Fruit fly (Drosophila melanogaster): ENCODE results near the gene Flo2.
A peak's percentile ranks its signal among the peaks of the same experiment; 100 is the strongest.

Gene Flo2

DNA sequence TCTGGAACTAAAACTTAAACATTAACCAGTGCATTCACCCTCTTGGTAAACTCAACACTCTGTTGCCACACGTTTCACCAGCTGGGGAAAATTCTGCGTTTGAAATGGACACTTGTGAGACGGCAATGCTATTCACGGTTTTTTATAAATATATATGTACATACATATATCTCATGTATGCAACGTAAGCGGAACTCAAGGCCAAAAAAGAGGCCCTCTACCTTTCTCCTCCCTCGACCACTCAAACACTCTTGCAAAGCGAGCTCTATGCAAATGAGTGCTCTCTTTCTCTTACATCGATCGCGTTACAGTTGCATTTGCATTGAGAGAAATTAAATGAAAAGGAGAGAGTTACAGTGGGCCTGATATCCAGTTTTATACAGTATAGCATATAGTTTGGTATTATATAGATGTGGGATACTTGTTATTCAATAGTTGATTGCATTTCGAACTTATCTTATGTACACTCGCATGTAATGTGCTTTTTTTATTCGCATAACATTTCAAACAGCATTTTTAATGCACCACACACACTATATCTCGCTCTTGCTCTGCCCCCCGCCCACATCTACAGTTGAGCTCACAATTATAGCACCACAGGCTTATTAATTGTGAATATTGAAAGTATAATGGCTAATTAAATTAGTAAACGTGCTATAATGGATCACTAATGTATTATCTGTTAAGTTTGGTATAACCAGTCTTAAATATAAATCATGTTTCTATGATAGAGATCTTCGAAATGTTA, 113.1 kb downstream of the Flo2 start (continued):
- peak; percentile 58 for TF ChIP-seq CG12391 (tag; optimal IDR thresholded peaks at IDR 0.05)
- peak; percentile 64 for TF ChIP-seq CG17328 (GFP tag; IDR thresholded peaks at IDR 0.05)
- TF ChIP-seq CG10431 (GFP tag; optimal IDR thresholded peaks at IDR 0.05): peak; percentile 54
- TF ChIP-seq Awh (GFP tag; IDR thresholded peaks at IDR 0.05): peak; percentile 73
- peak; percentile 25 for TF ChIP-seq jing (GFP tag; optimal IDR thresholded peaks at IDR 0.05)
- no peak for TF ChIP-seq inv (GFP tag; IDR thresholded peaks at IDR 0.05; ENCODE audit: partially characterized antibody)
- peak; percentile 46 for TF ChIP-seq CG14441 (GFP tag; IDR thresholded peaks at IDR 0.05)
- TF ChIP-seq E2f2 (GFP tag; IDR thresholded peaks at IDR 0.05): peak; percentile 24; the same call in 1 of the 2 replicates
- no peak for TF ChIP-seq ind (GFP tag; optimal IDR thresholded peaks at IDR 0.05)
- TF ChIP-seq CG1529 (GFP tag; optimal IDR thresholded peaks at IDR 0.05): peak; percentile 52
- TF ChIP-seq CG6791 (GFP tag; IDR thresholded peaks at IDR 0.05; ENCODE audit: partially characterized antibody): no peak
- TF ChIP-seq CG10321 (GFP tag; IDR thresholded peaks at IDR 0.05): no peak
- peak; percentile 56 for TF ChIP-seq nmo (GFP tag; optimal IDR thresholded peaks at IDR 0.05)
- TF ChIP-seq CG8290 (GFP tag; optimal IDR thresholded peaks at IDR 0.05): no peak
- peak in 1 of 2 experiments; percentile 41 for TF ChIP-seq CG8290 (tag; optimal IDR thresholded peaks at IDR 0.05)
- TF ChIP-seq CG18262 (tag; optimal IDR thresholded peaks at IDR 0.05): peak; percentile 63
- no peak for TF ChIP-seq CG15696 (tag; optimal IDR thresholded peaks at IDR 0.05)
- peak; percentile 8 for TF ChIP-seq CG13123 (GFP tag; optimal IDR thresholded peaks at IDR 0.05)
- TF ChIP-seq ab (GFP tag; optimal IDR thresholded peaks at IDR 0.05): no peak
- TF ChIP-seq CG3995 (GFP tag; optimal IDR thresholded peaks at IDR 0.05): no peak
- TF ChIP-seq CG15479 (GFP tag; optimal IDR thresholded peaks at IDR 0.05): peak; percentile 16
- peak; percentile 39 for TF ChIP-seq CG12659 (GFP tag; optimal IDR thresholded peaks at IDR 0.05)
- TF ChIP-seq btn (GFP tag; optimal IDR thresholded peaks at IDR 0.05): peak; percentile 16
- TF ChIP-seq Aef1 (GFP tag; IDR thresholded peaks at IDR 0.05): peak; percentile 11; the same call in 1 of the 3 replicates
- TF ChIP-seq ci (GFP tag; IDR thresholded peaks at IDR 0.05): peak; percentile 83
- peak; percentile 10 for TF ChIP-seq CG5245 (GFP tag; optimal IDR thresholded peaks at IDR 0.05)
- TF ChIP-seq grau (tag; optimal IDR thresholded peaks at IDR 0.05): peak; percentile 39
- TF ChIP-seq CG9437 (GFP tag; optimal IDR thresholded peaks at IDR 0.05): peak; percentile 65
- TF ChIP-seq CG31365 (tag; optimal IDR thresholded peaks at IDR 0.05): no peak
- TF ChIP-seq CG16813 (GFP tag; IDR thresholded peaks at IDR 0.05; ENCODE audit: partially characterized antibody): no peak
- no peak for TF ChIP-seq CG14050 (GFP tag; IDR thresholded peaks at IDR 0.05)
- peak; percentile 49 for TF ChIP-seq CG14710 (tag; optimal IDR thresholded peaks at IDR 0.05)
- peak; percentile 2 for TF ChIP-seq Hmr (GFP tag; optimal IDR thresholded peaks at IDR 0.05)
- TF ChIP-seq Adf1 (GFP tag; IDR thresholded peaks at IDR 0.05): no peak
- peak; percentile 19 for TF ChIP-seq Atf-2 (GFP tag; optimal IDR thresholded peaks at IDR 0.05)
- 0 out of 2 replicates have a peak, but pooled peaks have one; percentile 7 for TF ChIP-seq Ada2b (GFP tag; IDR thresholded peaks at IDR 0.05)
- no peak for TF ChIP-seq CG7745 (tag; optimal IDR thresholded peaks at IDR 0.05)
- TF ChIP-seq CG10959 (GFP tag; IDR thresholded peaks at IDR 0.05): 0 out of 2 replicates have a peak, but pooled peaks have one; percentile 36
- no peak for TF ChIP-seq CG6683 (GFP tag; optimal IDR thresholded peaks at IDR 0.05)
- TF ChIP-seq Hand (GFP tag; optimal IDR thresholded peaks at IDR 0.05): no peak
- peak; percentile 14 for TF ChIP-seq CG15269 (tag; optimal IDR thresholded peaks at IDR 0.05)
- TF ChIP-seq bigmax (GFP tag; optimal IDR thresholded peaks at IDR 0.05): no peak
- peak; percentile 32 for TF ChIP-seq lbe (GFP tag; optimal IDR thresholded peaks at IDR 0.05)
- no peak for TF ChIP-seq slou (GFP tag; optimal IDR thresholded peaks at IDR 0.05)
- no peak for TF ChIP-seq CG7786 (GFP tag; optimal IDR thresholded peaks at IDR 0.05)
- peak; percentile 24 for TF ChIP-seq salm (tag; optimal IDR thresholded peaks at IDR 0.05)
- 0 out of 2 replicates have a peak, but pooled peaks have one; percentile 29 for TF ChIP-seq HLH3B (GFP tag; IDR thresholded peaks at IDR 0.05)
- TF ChIP-seq Dfd (GFP tag; optimal IDR thresholded peaks at IDR 0.05): no peak
- no peak for TF ChIP-seq MESR4 (GFP tag; optimal IDR thresholded peaks at IDR 0.05)
